Worm (Caenorhabditis elegans) whole organism, young adult: Measurements from ENCODE around the gene ZC250.2.

ENCODE experiments used
- Y79H2A.3 ChIP-seq: fragments of 200-800 bp; sonication (Bioruptor generic); conservative IDR thresholded peaks from 2 replicates; pipeline ENCODE4 v1.3.6; 2022; ENCODE audit warnings: missing genetic modification reagents, missing genetic modification characterization, missing compliant biosample characterization
- ceh-79 ChIP-seq: sonication (generic microtip); optimal IDR thresholded peaks from 2 replicates; lab custom pipeline; 2017; ENCODE audit warnings: mild to moderate bottlenecking, missing genetic modification characterization, missing compliant biosample characterization
- dpff-1 ChIP-seq: sonication (generic microtip); optimal IDR thresholded peaks from 2 replicates; lab custom pipeline; 2017; ENCODE audit warnings: mild to moderate bottlenecking, missing genetic modification characterization, missing compliant biosample characterization
- fkh-3 ChIP-seq: sonication (generic microtip); optimal IDR thresholded peaks from 2 replicates; lab custom pipeline; 2016; ENCODE audit warnings: mild to moderate bottlenecking, missing genetic modification characterization, missing compliant biosample characterization
- hmg-20 ChIP-seq: fragments of 200-800 bp; sonication (Bioruptor generic); IDR thresholded peaks from 2 replicates; pipeline ENCODE4 v1.3.6; 2022; ENCODE audit warnings: missing genetic modification reagents, missing genetic modification characterization, missing compliant biosample characterization
- hrde-1 ChIP-seq: sonication (generic microtip); optimal IDR thresholded peaks from 2 replicates; lab custom pipeline; 2016; ENCODE audit warnings: missing genetic modification characterization, mild to moderate bottlenecking, missing compliant biosample characterization, moderate library complexity, missing genotype, missing genetic modification reagents, borderline replicate concordance
- let-607 ChIP-seq, 2 experiments: fragments of 200-800 bp in 1 of 2; sonication (Bioruptor generic) in 1 of 2; sonication (generic microtip) in 1 of 2; optimal IDR thresholded peaks; 2 replicates each; lab custom pipeline; 2016 to 2018; ENCODE audit warnings: mild to moderate bottlenecking in 2 of 2, missing compliant biosample characterization in 2 of 2, missing genetic modification characterization in 2 of 2, moderate library complexity in 2 of 2, missing genotype in 1 of 2
- nhr-120 ChIP-seq: fragments of 200-800 bp; sonication (Bioruptor generic); IDR thresholded peaks from 2 replicates; pipeline ENCODE4 v1.3.6; 2022; ENCODE audit warnings: missing genetic modification characterization, missing compliant biosample characterization
- nhr-27 ChIP-seq: fragments of 200-800 bp; sonication (Bioruptor generic); optimal IDR thresholded peaks from 2 replicates; lab custom pipeline; 2018; ENCODE audit warnings: mild to moderate bottlenecking, missing genetic modification characterization, moderate library complexity, missing compliant biosample characterization
- snpc-4 ChIP-seq, 5 experiments: fragments of 150-350 bp in 1 of 5; sonication (generic microtip) in 4 of 5; optimal IDR thresholded peaks; 2 replicates each; lab custom pipeline; 2014 to 2018; ENCODE audit warnings: missing genetic modification characterization in 5 of 5, missing biosample characterization in 3 of 5, antibody characterized with exemption in 2 of 5, mild to moderate bottlenecking in 2 of 5, missing compliant biosample characterization in 2 of 5, missing genotype in 2 of 5, moderate library complexity in 2 of 5, missing genetic modification reagents in 1 of 5

DNA sequence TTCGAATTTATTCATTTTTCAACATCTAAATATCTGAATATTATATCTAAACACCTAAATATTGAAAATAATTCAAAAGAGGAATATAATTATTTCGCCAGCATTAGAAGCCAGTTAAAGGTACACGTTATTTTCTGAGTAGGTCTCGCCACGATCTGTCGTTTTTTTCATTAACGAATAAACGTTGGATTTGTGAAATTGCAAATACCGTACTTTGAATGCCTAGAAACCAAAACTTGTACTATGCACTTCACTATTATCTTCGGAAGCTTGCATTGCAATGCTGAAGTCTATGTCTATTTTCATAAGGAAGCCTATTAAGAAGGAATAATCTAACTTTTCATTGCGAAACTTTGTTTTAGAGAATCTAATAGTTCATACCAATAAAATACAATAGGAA, 19.6 kb upstream of the ZC250.2 start:
- no peak for TF ChIP-seq nhr-120 (GFP tag; lab: Robert Waterston, UW)
- TF ChIP-seq fkh-3 (tag; lab: Kevin White, UChicago) = no peak
- TF ChIP-seq hrde-1 (tag; lab: Kevin White, UChicago) = peak; percentile 57
- no peak for TF ChIP-seq snpc-4 (GFP tag; optimal IDR thresholded peaks at IDR 0.05; lab: Kevin White, UChicago)
- TF ChIP-seq snpc-4 (tag; optimal IDR thresholded peaks at IDR 0.05; lab: Kevin White, UChicago) = no peak
- no peak for TF ChIP-seq Y79H2A.3 (GFP tag; lab: Robert Waterston, UW)
- no peak for TF ChIP-seq ceh-79 (tag; lab: Kevin White, UChicago)
- TF ChIP-seq let-607 (tag; optimal IDR thresholded peaks at IDR 0.05; lab: Kevin White, UChicago) = no peak
- TF ChIP-seq dpff-1 (tag; lab: Kevin White, UChicago) = no peak
- TF ChIP-seq nhr-27 (tag; lab: Kevin White, UChicago) = no peak
- TF ChIP-seq hmg-20 = no peak
